Fruit fly (Drosophila melanogaster) whole organism, embryonic: ENCODE measurements around the gene Tim17a2.
A peak's percentile ranks its signal among the peaks of the same experiment; 100 is the strongest.

Experiments
- B-H1 ChIP-seq: fragments of 200-800 bp; sonication (Bioruptor generic); IDR thresholded peaks from 3 replicates; pipeline ENCODE4 v1.3.6; 2022; ENCODE audit warnings: missing biosample characterization, missing genetic modification characterization
- CG10147 ChIP-seq: fragments of 200-800 bp; sonication (Bioruptor generic); optimal IDR thresholded peaks from 2 replicates; lab custom pipeline; 2019; ENCODE audit warnings: missing biosample characterization, mild to moderate bottlenecking, missing genetic modification characterization, moderate library complexity
- CG10274 ChIP-seq: fragments of 200-800 bp; sonication (Bioruptor generic); optimal IDR thresholded peaks from 3 replicates; lab custom pipeline; 2017; ENCODE audit warnings: missing biosample characterization, mild to moderate bottlenecking, missing genetic modification characterization
- CG13287 ChIP-seq: fragments of 200-800 bp; sonication (Bioruptor generic); IDR thresholded peaks from 2 replicates; pipeline ENCODE4 v1.3.6; 2022; ENCODE audit warnings: missing biosample characterization, missing genetic modification characterization; ENCODE audit not compliant: partially characterized antibody
- CG15269 ChIP-seq: fragments of 200-800 bp; sonication (Bioruptor generic); optimal IDR thresholded peaks from 2 replicates; lab custom pipeline; 2018; ENCODE audit warnings: missing biosample characterization, mild to moderate bottlenecking, missing genetic modification characterization, moderate library complexity
- CG15514 ChIP-seq: fragments of 200-800 bp; sonication (Bioruptor generic); optimal IDR thresholded peaks from 3 replicates; lab custom pipeline; 2017; ENCODE audit warnings: missing biosample characterization, missing genetic modification characterization, mild to moderate bottlenecking, moderate library complexity, missing genetic modification reagents
- CG18619 ChIP-seq: fragments of 200-800 bp; sonication (Bioruptor generic); optimal IDR thresholded peaks from 3 replicates; lab custom pipeline; 2017; ENCODE audit warnings: missing biosample characterization, mild to moderate bottlenecking, missing genetic modification characterization
- CG2129 ChIP-seq: fragments of 200-800 bp; sonication (Bioruptor generic); IDR thresholded peaks from 2 replicates; pipeline ENCODE4 v1.3.6; 2022; ENCODE audit warnings: missing biosample characterization, missing genetic modification characterization; ENCODE audit not compliant: partially characterized antibody
- CG30431 ChIP-seq: fragments of 200-800 bp; sonication (Bioruptor generic); optimal IDR thresholded peaks from 2 replicates; lab custom pipeline; 2017; ENCODE audit warnings: missing biosample characterization, missing genetic modification characterization
- CG31441 ChIP-seq: fragments of 200-800 bp; sonication (Bioruptor generic); IDR thresholded peaks from 2 replicates; pipeline ENCODE4 v1.3.6; 2022; ENCODE audit warnings: missing biosample characterization, missing genetic modification characterization
- CG32772 ChIP-seq: fragments of 200-800 bp; sonication (Bioruptor generic); IDR thresholded peaks from 2 replicates; pipeline ENCODE4 v1.3.6; 2022; ENCODE audit warnings: missing biosample characterization, missing genetic modification characterization
- CG33557 ChIP-seq: fragments of 200-800 bp; sonication (Bioruptor generic); optimal IDR thresholded peaks from 2 replicates; lab custom pipeline; 2019; ENCODE audit warnings: missing biosample characterization, mild to moderate bottlenecking, missing genetic modification characterization, moderate library complexity
- CG3838 ChIP-seq: fragments of 200-800 bp; sonication (Bioruptor generic); optimal IDR thresholded peaks from 3 replicates; lab custom pipeline; 2016; ENCODE audit warnings: missing biosample characterization, missing genetic modification characterization
- CG7839 ChIP-seq: fragments of 200-800 bp; sonication (Bioruptor generic); optimal IDR thresholded peaks from 3 replicates; lab custom pipeline; 2018; ENCODE audit warnings: missing biosample characterization, mild to moderate bottlenecking, missing genetic modification characterization, moderate library complexity
- CG8290 ChIP-seq, 3 experiments: fragments of 200-800 bp; sonication (Bioruptor generic); optimal IDR thresholded peaks; 2 replicates each; lab custom pipeline; 2016 to 2019; ENCODE audit warnings: missing biosample characterization in 3 of 3, missing genetic modification characterization in 3 of 3, mild to moderate bottlenecking in 2 of 3, moderate library complexity in 1 of 3
- CG8388 ChIP-seq: fragments of 200-800 bp; sonication (Bioruptor generic); optimal IDR thresholded peaks from 2 replicates; lab custom pipeline; 2019; ENCODE audit warnings: missing biosample characterization, mild to moderate bottlenecking, missing genetic modification characterization, moderate library complexity
- CG9437 ChIP-seq: fragments of 200-800 bp; sonication (Bioruptor generic); optimal IDR thresholded peaks from 2 replicates; lab custom pipeline; 2018; ENCODE audit warnings: missing biosample characterization, mild to moderate bottlenecking, missing genetic modification characterization
- CG9609 ChIP-seq: fragments of 200-800 bp; sonication (Bioruptor generic); optimal IDR thresholded peaks from 3 replicates; lab custom pipeline; 2016; ENCODE audit warnings: missing biosample characterization, missing genetic modification characterization
- Doc3 ChIP-seq: fragments of 200-800 bp; sonication (Bioruptor generic); IDR thresholded peaks from 3 replicates; pipeline ENCODE4 v1.3.6; 2022; ENCODE audit warnings: missing biosample characterization, missing genetic modification characterization; ENCODE audit not compliant: partially characterized antibody
- Drgx ChIP-seq: fragments of 200-800 bp; sonication (Bioruptor generic); IDR thresholded peaks from 2 replicates; pipeline ENCODE4 v1.3.6; 2022; ENCODE audit warnings: missing biosample characterization, missing genetic modification characterization
- Fer2 ChIP-seq: fragments of 200-800 bp; sonication (Bioruptor generic); optimal IDR thresholded peaks from 2 replicates; lab custom pipeline; 2018; ENCODE audit warnings: missing biosample characterization, mild to moderate bottlenecking, missing genetic modification characterization, moderate library complexity
- HmgD ChIP-seq: fragments of 200-800 bp; sonication (Bioruptor generic); optimal IDR thresholded peaks from 3 replicates; lab custom pipeline; 2016; ENCODE audit warnings: missing biosample characterization, missing genetic modification characterization
- Hsf ChIP-seq: fragments of 200-800 bp; sonication (Bioruptor generic); optimal IDR thresholded peaks from 3 replicates; lab custom pipeline; 2016; ENCODE audit warnings: missing biosample characterization, missing genetic modification characterization
- Lim3 ChIP-seq: fragments of 200-800 bp; sonication (Bioruptor generic); IDR thresholded peaks from 2 replicates; pipeline ENCODE4 v1.3.6; 2022; ENCODE audit warnings: missing biosample characterization, missing genetic modification characterization
- Max ChIP-seq: fragments of 200-800 bp; sonication (Bioruptor generic); optimal IDR thresholded peaks from 2 replicates; lab custom pipeline; 2016; ENCODE audit warnings: missing biosample characterization, mild to moderate bottlenecking, missing genetic modification characterization
- NFAT ChIP-seq: fragments of 200-800 bp; sonication (Bioruptor generic); IDR thresholded peaks from 2 replicates; pipeline ENCODE4 v1.3.6; 2022; ENCODE audit warnings: missing biosample characterization, missing genetic modification characterization
- Optix ChIP-seq: fragments of 200-800 bp; sonication (Bioruptor generic); IDR thresholded peaks from 3 replicates; pipeline ENCODE4 v1.3.6; 2022; ENCODE audit warnings: missing biosample characterization, missing genetic modification characterization
- Side ChIP-seq: fragments of 200-800 bp; sonication (Bioruptor generic); optimal IDR thresholded peaks from 2 replicates; lab custom pipeline; 2016; ENCODE audit warnings: missing biosample characterization, missing genetic modification characterization
- ap ChIP-seq: fragments of 200-800 bp; sonication (Bioruptor generic); IDR thresholded peaks from 2 replicates; pipeline ENCODE4 v1.3.6; 2022; ENCODE audit warnings: missing biosample characterization, missing genetic modification characterization
- ash1 ChIP-seq: fragments of 200-800 bp; sonication (Bioruptor generic); optimal IDR thresholded peaks from 2 replicates; lab custom pipeline; 2018; ENCODE audit warnings: missing biosample characterization, mild to moderate bottlenecking, missing genetic modification characterization
- bcd ChIP-seq: fragments of 200-800 bp; sonication (Bioruptor generic); optimal IDR thresholded peaks from 2 replicates; lab custom pipeline; 2017; ENCODE audit warnings: missing biosample characterization, mild to moderate bottlenecking, missing genetic modification characterization
- bowl ChIP-seq: fragments of 200-800 bp; sonication (Bioruptor generic); IDR thresholded peaks from 2 replicates; pipeline ENCODE4 v1.3.6; 2022; ENCODE audit warnings: missing biosample characterization, missing genetic modification characterization
- da ChIP-seq: fragments of 200-800 bp; sonication (Bioruptor generic); optimal IDR thresholded peaks from 2 replicates; lab custom pipeline; 2016; ENCODE audit warnings: missing biosample characterization, missing genetic modification characterization
- ewg ChIP-seq: fragments of 200-800 bp; sonication (Bioruptor generic); optimal IDR thresholded peaks from 3 replicates; lab custom pipeline; 2017; ENCODE audit warnings: mild to moderate bottlenecking, missing biosample characterization, missing genetic modification reagents, missing genetic modification characterization
- fd96Cb ChIP-seq: fragments of 200-800 bp; sonication (Bioruptor generic); optimal IDR thresholded peaks from 2 replicates; lab custom pipeline; 2018; ENCODE audit warnings: missing biosample characterization, mild to moderate bottlenecking, missing genetic modification characterization, moderate library complexity
- fu2 ChIP-seq: fragments of 200-800 bp; sonication (Bioruptor generic); optimal IDR thresholded peaks from 2 replicates; lab custom pipeline; 2016; ENCODE audit warnings: missing biosample characterization, missing genetic modification characterization
- gcm2 ChIP-seq: fragments of 200-800 bp; sonication (Bioruptor generic); optimal IDR thresholded peaks from 2 replicates; lab custom pipeline; 2016; ENCODE audit warnings: missing biosample characterization, missing genetic modification characterization
- grau ChIP-seq: fragments of 200-800 bp; optimal IDR thresholded peaks from 3 replicates; lab custom pipeline; 2019; ENCODE audit warnings: missing biosample characterization, mild to moderate bottlenecking, missing genetic modification characterization, moderate library complexity
- jumu ChIP-seq: fragments of 200-800 bp; sonication (Bioruptor generic); optimal IDR thresholded peaks from 3 replicates; lab custom pipeline; 2016; ENCODE audit warnings: missing biosample characterization, missing genetic modification characterization
- knrl ChIP-seq: fragments of 200-800 bp; sonication (Bioruptor generic); IDR thresholded peaks from 3 replicates; pipeline ENCODE4 v1.3.6; 2022; ENCODE audit warnings: missing biosample characterization, missing genetic modification characterization; ENCODE audit not compliant: partially characterized antibody
- lola ChIP-seq, 3 experiments: fragments of >200 bp in 2 of 3; fragments of 200-800 bp in 1 of 3; sonication (Bioruptor generic) in 1 of 3; optimal IDR thresholded peaks; 2 replicates each; lab custom pipeline; 2017 to 2019; ENCODE audit warnings: missing biosample characterization in 3 of 3, missing genetic modification characterization in 3 of 3, mild to moderate bottlenecking in 1 of 3, moderate library complexity in 1 of 3
- pan ChIP-seq, 4 experiments: fragments of >200 bp in 3 of 4; fragments of 200-800 bp in 1 of 4; sonication (Bioruptor generic) in 1 of 4; optimal IDR thresholded peaks in 3 of 4; IDR thresholded peaks in 1 of 4; 2 replicates each; pipeline versions ENCODE4 v1.3.6 to Lab custom; 2017 to 2022; ENCODE audit warnings: missing biosample characterization in 2 of 4, missing genetic modification characterization in 2 of 4, mixed read lengths in 1 of 4
- pita ChIP-seq: fragments of 200-800 bp; sonication (Bioruptor generic); optimal IDR thresholded peaks from 2 replicates; lab custom pipeline; 2017; ENCODE audit warnings: missing biosample characterization, mild to moderate bottlenecking, missing genetic modification characterization
- row ChIP-seq: fragments of 200-800 bp; sonication (Bioruptor generic); IDR thresholded peaks from 3 replicates; pipeline ENCODE4 v1.3.6; 2022; ENCODE audit warnings: missing biosample characterization, missing genetic modification characterization
- salm ChIP-seq: fragments of 200-800 bp; sonication (Bioruptor generic); optimal IDR thresholded peaks from 2 replicates; lab custom pipeline; 2018; ENCODE audit warnings: missing biosample characterization, mild to moderate bottlenecking, missing genetic modification characterization
- tin ChIP-seq: fragments of 200-800 bp; sonication (Bioruptor generic); optimal IDR thresholded peaks from 3 replicates; lab custom pipeline; 2016; ENCODE audit warnings: missing biosample characterization, missing genetic modification characterization
- tio ChIP-seq: fragments of 200-800 bp; sonication (Bioruptor generic); optimal IDR thresholded peaks from 2 replicates; lab custom pipeline; 2017; ENCODE audit warnings: missing biosample characterization, missing genetic modification characterization, inconsistent platforms
- vvl ChIP-seq: fragments of 200-800 bp; sonication (Bioruptor generic); IDR thresholded peaks from 2 replicates; pipeline ENCODE4 v1.3.6; 2022; ENCODE audit warnings: missing biosample characterization, missing genetic modification characterization
- wor ChIP-seq: fragments of 200-800 bp; sonication (Bioruptor generic); IDR thresholded peaks from 2 replicates; pipeline ENCODE4 v1.3.6; 2022; ENCODE audit warnings: missing biosample characterization, missing genetic modification characterization

Tim17a2 gene

DNA sequence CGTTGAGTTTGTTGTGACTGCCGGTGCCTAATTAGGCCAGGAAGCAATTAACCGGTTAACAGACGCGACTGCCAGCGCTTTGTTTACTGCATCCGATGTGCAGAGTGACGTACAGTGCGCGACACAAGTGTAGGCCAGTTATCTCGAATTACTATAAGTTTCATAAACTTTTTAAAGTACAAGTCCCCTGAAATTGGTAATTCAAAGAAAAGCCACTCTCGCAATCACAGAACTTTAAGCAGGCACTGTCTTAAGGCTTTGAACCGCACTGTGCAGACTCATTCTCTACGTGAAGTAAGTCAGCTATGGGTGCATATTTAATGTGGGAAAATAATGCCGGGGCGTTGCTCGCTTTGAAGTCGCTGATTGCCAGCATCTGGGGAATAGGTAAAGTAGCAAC, 53.0 kb downstream of the Tim17a2 start (continued):
- TF ChIP-seq CG30431 (GFP tag; lab: Kevin White, UChicago), result peak; percentile 27
- TF ChIP-seq Doc3, result no peak
- TF ChIP-seq lola (GFP tag; optimal IDR thresholded peaks at IDR 0.05; lab: Kevin White, UChicago), result peak in 1 of 3 experiments; percentile 9
- TF ChIP-seq Lim3, result no peak
- peak; percentile 47; the same call in 1 of the 2 replicates for TF ChIP-seq wor
- TF ChIP-seq CG15514 (GFP tag; lab: Kevin White, UChicago), result no peak
- no peak for TF ChIP-seq salm (tag; lab: Kevin White, UChicago)
- TF ChIP-seq CG10147 (GFP tag; lab: Kevin White, UChicago), result no peak
- TF ChIP-seq CG3838, result no peak
- TF ChIP-seq CG2129 (GFP tag; lab: Robert Waterston, UW), result no peak
- peak; percentile 66 for TF ChIP-seq fd96Cb (tag; lab: Kevin White, UChicago)
- peak; percentile 12 for TF ChIP-seq Hsf (GFP tag; lab: Kevin White, UChicago)
- peak; percentile 27; the same call in 1 of the 3 replicates for TF ChIP-seq row (GFP tag; lab: Robert Waterston, UW)
- TF ChIP-seq tin (GFP tag; lab: Kevin White, UChicago), result peak; percentile 42
- no peak for TF ChIP-seq Max (GFP tag; lab: Kevin White, UChicago)
- TF ChIP-seq CG15269 (tag; lab: Kevin White, UChicago), result peak; percentile 35
- TF ChIP-seq HmgD (GFP tag; lab: Kevin White, UChicago), result no peak
- peak; percentile 72 for TF ChIP-seq vvl (GFP tag; lab: Robert Waterston, UW)
- no peak for TF ChIP-seq CG13287
- no peak for TF ChIP-seq NFAT (GFP tag; lab: Robert Waterston, UW)
- TF ChIP-seq pan (optimal IDR thresholded peaks at IDR 0.05; lab: Kevin White, UChicago), result no peak
- TF ChIP-seq pan (GFP tag; optimal IDR thresholded peaks at IDR 0.05 in 1 of 2, IDR thresholded peaks at IDR 0.05 in 1 of 2), result peak in 1 of 2 experiments; percentile 39
- peak; percentile 60 for TF ChIP-seq CG31441 (GFP tag; lab: Robert Waterston, UW)
- TF ChIP-seq bowl, result no peak
- peak; percentile 41; the same call in 1 of the 2 replicates for TF ChIP-seq CG32772
- peak; percentile 58 for TF ChIP-seq CG7839 (tag; lab: Kevin White, UChicago)
- no peak for TF ChIP-seq tio (GFP tag; lab: Kevin White, UChicago)
- TF ChIP-seq B-H1 (GFP tag; lab: Robert Waterston, UW), result no peak; the same call in 1 of the 3 replicates
- no peak for TF ChIP-seq CG10274
- no peak for TF ChIP-seq knrl (GFP tag; lab: Robert Waterston, UW)
- TF ChIP-seq pita (GFP tag; lab: Kevin White, UChicago), result no peak
- TF ChIP-seq CG33557, result no peak
- no peak for TF ChIP-seq CG8290 (GFP tag; optimal IDR thresholded peaks at IDR 0.05; lab: Kevin White, UChicago)
- peak in 1 of 2 experiments; percentile 22 for TF ChIP-seq CG8290 (tag; optimal IDR thresholded peaks at IDR 0.05; lab: Kevin White, UChicago)
- TF ChIP-seq ap (GFP tag; lab: Robert Waterston, UW), result no peak
- TF ChIP-seq grau (tag; lab: Kevin White, UChicago), result peak; percentile 27
- peak; percentile 13 for TF ChIP-seq CG9437
- TF ChIP-seq Optix, result 0 out of 3 replicates have a peak, but pooled peaks have one; percentile 35
- TF ChIP-seq jumu (GFP tag; lab: Kevin White, UChicago), result peak; percentile 29
- TF ChIP-seq Drgx, result peak; percentile 91
- peak; percentile 28 for TF ChIP-seq ewg (GFP tag; lab: Kevin White, UChicago)
- no peak for TF ChIP-seq CG18619 (GFP tag; lab: Kevin White, UChicago)
- no peak for TF ChIP-seq fu2 (GFP tag; lab: Kevin White, UChicago)
- TF ChIP-seq Side (GFP tag; lab: Kevin White, UChicago), result no peak
- TF ChIP-seq Fer2 (tag; lab: Kevin White, UChicago), result no peak
- no peak for TF ChIP-seq da
- TF ChIP-seq gcm2 (GFP tag; lab: Kevin White, UChicago), result no peak
- TF ChIP-seq CG9609, result peak; percentile 21
- TF ChIP-seq CG8388 (GFP tag; lab: Kevin White, UChicago), result peak; percentile 66
- no peak for TF ChIP-seq ash1 (GFP tag; lab: Kevin White, UChicago)
- TF ChIP-seq bcd (GFP tag; lab: Kevin White, UChicago), result peak; percentile 20
